Worm (Caenorhabditis elegans) whole organism, mixed stage, embryonic: Measurements from ENCODE around the gene F46B6.5.

Experiments
- elt-3 ChIP-seq: fragments of 150-350 bp; optimal IDR thresholded peaks from 2 replicates; lab custom pipeline; 2014; ENCODE audit warnings: missing biosample characterization, missing genetic modification characterization
- lin-13 ChIP-seq: fragments of 150-350 bp; optimal IDR thresholded peaks from 2 replicates; lab custom pipeline; 2014; ENCODE audit warnings: missing biosample characterization, missing genetic modification characterization
- lsy-2 ChIP-seq: fragments of 150-350 bp; optimal IDR thresholded peaks from 2 replicates; lab custom pipeline; 2014; ENCODE audit warnings: missing biosample characterization, missing genetic modification characterization
- nhr-28 ChIP-seq: fragments of 150-350 bp; optimal IDR thresholded peaks from 2 replicates; lab custom pipeline; 2014; ENCODE audit warnings: missing biosample characterization, missing genetic modification characterization
- nhr-76 ChIP-seq: sonication (generic microtip); optimal IDR thresholded peaks from 2 replicates; lab custom pipeline; 2017; ENCODE audit warnings: missing biosample characterization, missing genetic modification characterization
- tbx-8 ChIP-seq: fragments of 200-800 bp; sonication (Bioruptor generic); optimal IDR thresholded peaks from 2 replicates; lab custom pipeline; 2018; ENCODE audit warnings: mild to moderate bottlenecking, missing genetic modification characterization, moderate library complexity, missing compliant biosample characterization
- unc-62 ChIP-seq: fragments of 150-350 bp; optimal IDR thresholded peaks from 2 replicates; lab custom pipeline; 2014; ENCODE audit warnings: missing biosample characterization, missing genetic modification reagents, missing genetic modification characterization

DNA sequence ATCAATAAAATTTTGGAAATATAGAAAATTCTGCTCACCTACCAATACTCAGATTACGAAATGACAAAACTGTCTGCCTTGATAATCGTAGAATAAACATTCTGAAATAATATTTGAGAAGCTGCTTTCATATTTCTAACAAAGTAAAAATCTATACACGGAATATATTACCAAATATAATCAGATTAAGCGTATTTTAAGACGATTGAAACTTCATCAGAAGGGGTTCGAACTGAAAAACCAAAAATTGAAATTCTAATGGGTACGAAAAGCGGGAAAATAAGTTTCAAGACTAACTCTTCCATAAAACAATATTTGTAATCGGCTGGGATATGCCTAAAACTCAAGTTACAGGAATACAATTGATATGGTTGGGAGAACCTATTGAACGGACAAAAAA, 3.5 kb downstream of the F46B6.5 start, which contains the start of gene F46B6.4:
- TF ChIP-seq nhr-76 (no peak), lsy-2 (no peak), nhr-28 (tag; lab: Kevin White, UChicago) (no peak), unc-62 (GFP tag; lab: Kevin White, UChicago) (no peak), lin-13 (tag; lab: Kevin White, UChicago) (no peak), tbx-8 (GFP tag; lab: Kevin White, UChicago) (no peak), elt-3 (tag; lab: Kevin White, UChicago) (no peak)
